Worm (Caenorhabditis elegans): Measurements from ENCODE around the gene H04D03.6.
"Not testable (repeated sequence)": the region's sequence is repeated elsewhere in the genome, so short reads cannot be mapped to it uniquely, and the experiment has no call there.

H04D03.6 gene

DNA sequence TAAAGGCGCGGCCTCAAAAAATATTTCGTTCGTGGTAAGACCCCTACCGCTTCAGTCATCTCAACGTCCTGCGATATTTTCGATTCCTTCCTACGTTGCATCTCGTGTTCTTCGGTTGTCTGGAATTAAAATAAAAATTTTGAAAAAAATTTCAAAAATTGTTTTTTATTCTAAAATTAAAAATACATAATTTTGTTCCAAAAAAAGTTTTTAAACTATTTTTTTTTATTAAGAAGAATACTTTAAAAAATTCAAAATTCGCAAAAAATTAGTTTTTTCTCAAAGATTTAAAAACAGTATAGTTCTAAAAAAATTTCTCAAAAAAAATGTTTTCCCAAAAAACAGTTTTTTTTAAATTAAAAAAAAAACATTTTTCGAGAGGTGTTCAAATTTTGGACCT, at the start of gene H04D03.6:
Gene H04D03.6, minus strand, starts transcription at position 101 of the 400 bp plus-strand sequence.
- TF ChIP-seq unc-62 (GFP tag; optimal IDR thresholded peaks at IDR 0.05) = not testable (repeated sequence)

DNA sequence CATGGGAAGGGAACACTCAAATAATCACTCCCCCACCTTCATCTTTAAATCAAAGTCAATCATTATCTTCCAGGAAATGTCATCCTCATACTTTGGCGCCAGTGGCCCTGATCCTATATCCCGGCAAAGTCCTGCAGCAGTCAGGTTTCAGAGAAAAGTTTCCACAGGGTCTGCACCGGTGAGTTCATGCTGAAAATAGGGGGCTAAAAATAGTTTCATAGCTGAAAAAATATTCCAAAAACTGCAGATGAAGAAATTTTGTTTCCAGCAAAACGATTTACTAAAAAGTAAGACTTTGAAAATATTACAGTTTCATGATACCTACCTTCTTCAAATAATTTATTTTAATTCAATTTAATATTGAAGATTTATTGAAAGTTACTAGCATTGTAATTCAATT, 49.4 kb upstream of the H04D03.6 start, which contains the start of gene ptr-25:
Gene ptr-25, plus strand, starts transcription at position 73 of the 400 bp plus-strand sequence.
- TF ChIP-seq unc-62 (GFP tag; optimal IDR thresholded peaks at IDR 0.05) = no peak

DNA sequence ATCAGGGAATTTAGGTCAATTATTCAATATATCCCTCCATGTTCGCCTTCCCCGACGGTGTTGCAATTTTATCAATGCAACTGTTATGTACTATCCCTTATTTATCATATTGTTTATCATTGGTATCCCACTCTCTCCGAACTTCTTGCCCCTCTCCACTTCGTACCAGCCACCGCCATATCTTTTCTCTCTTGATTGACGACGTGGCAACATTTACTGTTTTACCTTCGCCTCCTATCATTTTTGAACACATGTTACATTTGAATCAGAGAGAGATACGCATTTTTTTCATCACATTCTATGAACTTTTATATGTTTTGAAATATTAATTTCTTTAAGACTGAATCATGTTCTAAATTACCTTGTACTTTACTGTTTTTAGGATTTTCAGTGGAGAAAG, 47.8 kb upstream of the H04D03.6 start:
- TF ChIP-seq unc-62 (GFP tag; optimal IDR thresholded peaks at IDR 0.05) = no peak

DNA sequence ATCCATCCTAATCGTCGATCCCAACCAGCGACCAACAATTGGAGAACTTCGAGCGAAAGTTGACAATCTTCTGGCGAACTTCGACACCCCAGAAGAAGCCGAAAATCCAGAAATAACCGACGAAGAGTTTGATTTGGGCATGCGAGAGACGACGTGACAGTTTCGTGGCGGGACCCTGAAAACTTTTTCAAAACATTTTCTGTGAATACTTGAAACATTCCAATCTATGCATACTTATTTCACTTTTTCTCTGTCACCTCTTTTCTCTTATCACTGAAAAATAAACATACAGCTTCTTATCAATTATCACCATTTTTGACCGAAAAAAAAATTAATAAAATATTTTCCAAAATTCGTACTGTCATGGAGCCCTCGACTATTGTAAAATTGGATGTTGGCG, 43.3 kb upstream of the H04D03.6 start, which contains the start of gene D2045.8:
Gene D2045.8, plus strand, starts transcription at position 301 of the 400 bp plus-strand sequence.
- no peak for TF ChIP-seq unc-62 (GFP tag; optimal IDR thresholded peaks at IDR 0.05)

DNA sequence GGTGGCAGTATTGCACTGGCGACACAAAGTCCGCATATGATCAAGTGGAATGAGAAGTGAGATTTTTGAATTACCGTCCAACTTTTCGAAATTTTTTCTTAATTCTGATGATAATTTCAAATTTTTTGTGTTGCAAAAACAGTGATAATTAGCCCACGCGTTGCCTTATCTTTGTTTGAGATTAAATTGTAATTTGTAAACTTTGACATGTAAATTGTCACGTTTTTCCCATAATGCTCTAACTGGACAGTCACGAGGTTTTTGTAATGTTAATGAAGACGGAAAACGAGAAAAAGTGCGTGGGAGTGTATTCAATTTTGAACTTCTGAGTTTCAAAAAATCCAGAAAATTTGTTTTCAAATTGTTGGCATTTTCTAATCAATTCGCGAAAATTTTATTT, 42.8 kb upstream of the H04D03.6 start:
- TF ChIP-seq unc-62 (GFP tag; optimal IDR thresholded peaks at IDR 0.05) = no peak

DNA sequence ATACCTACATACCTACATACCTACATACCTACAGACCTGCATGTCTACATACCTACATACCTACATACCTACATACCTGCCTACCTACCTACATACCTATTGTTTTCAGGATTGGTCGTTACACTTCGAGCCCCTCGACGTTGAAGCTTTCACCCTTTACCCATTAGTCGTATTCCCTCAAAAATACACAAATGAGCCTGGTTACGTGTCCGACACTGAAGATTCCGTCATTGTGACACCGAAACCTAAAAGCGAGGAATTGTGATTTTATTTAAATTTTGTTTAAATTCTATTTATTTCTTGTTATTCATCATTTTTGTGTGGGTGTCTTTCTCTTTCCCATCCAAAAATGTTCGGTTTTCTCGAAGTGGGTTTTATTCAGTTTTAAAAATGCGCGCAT, 40.5 kb upstream of the H04D03.6 start, which contains the start of gene D2045.7:
Gene D2045.7, plus strand, starts transcription at position 301 of the 400 bp plus-strand sequence.
- TF ChIP-seq unc-62 (GFP tag; optimal IDR thresholded peaks at IDR 0.05) = no peak

DNA sequence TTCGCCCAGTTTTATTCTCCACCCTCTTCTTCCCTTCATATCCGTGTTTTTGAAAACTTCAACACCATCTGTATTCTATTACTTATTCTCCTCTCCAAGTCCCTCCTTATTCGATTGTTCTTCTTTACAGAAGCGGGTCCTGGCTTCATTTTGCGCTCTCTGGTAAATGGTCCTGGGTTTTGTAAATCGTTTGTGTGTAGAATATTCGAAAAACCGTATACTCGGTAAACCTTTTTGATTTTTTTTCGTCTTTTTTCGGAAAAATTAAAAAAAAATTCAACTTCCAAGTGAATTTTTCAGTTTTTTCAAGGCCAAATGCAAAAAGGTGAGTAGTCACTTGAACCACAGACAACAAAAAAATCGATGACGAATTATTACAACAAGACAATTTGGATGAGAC, 36.3 kb upstream of the H04D03.6 start, which contains the start of gene D2045.9:
Gene D2045.9, plus strand, starts transcription at position 301 of the 400 bp plus-strand sequence.
- TF ChIP-seq unc-62 (GFP tag; optimal IDR thresholded peaks at IDR 0.05) = no peak

DNA sequence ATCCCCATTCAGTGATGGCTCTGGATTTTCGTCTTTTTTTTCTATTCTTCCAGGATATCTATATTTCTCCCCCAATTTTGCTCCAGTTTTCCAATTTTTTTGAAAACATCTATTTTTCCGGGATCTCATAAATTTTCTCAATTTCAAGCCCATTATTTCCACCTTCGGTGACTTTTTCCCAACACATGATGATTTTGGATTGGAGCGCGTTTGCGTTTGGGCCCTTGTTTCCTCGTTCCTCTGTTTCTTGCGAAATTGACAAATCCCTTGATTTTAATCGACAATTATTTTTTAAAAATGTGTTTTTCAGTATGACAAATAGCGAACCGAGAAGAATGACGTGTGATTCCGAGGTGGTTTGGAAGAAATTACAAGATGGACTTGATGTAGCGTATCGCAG, 32.2 kb upstream of the H04D03.6 start, which contains the start of gene cul-1:
Gene cul-1, plus strand, starts transcription at position 311 of the 400 bp plus-strand sequence.
- no peak for TF ChIP-seq unc-62 (GFP tag; optimal IDR thresholded peaks at IDR 0.05)

DNA sequence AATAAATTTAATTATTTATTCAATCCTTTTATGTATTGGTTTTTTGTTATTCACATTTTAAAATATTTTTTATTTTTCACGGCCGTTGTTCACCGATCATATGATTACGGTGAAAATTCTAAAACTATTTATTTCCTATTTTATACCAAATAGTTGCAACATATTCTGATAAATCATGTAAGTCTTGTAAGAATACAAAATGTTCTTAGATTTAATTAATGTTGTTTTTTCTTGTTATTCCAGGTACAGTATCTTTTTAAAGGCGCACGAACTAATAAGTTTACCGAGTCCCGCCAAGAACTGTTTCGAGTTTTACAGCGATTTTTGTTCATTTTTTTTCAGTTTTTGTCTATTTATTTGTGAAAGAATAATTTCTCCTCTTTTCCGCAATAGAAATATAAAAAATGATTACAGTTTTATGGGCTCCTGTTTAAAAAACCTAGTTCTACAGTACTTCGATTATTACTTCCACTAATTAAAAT, 30.9 kb upstream of the H04D03.6 start, which contains the start of gene D2045.5:
Gene D2045.5, minus strand, starts transcription at position 51 of the 482 bp plus-strand sequence.
- TF ChIP-seq unc-62 (GFP tag; optimal IDR thresholded peaks at IDR 0.05) = no peak

DNA sequence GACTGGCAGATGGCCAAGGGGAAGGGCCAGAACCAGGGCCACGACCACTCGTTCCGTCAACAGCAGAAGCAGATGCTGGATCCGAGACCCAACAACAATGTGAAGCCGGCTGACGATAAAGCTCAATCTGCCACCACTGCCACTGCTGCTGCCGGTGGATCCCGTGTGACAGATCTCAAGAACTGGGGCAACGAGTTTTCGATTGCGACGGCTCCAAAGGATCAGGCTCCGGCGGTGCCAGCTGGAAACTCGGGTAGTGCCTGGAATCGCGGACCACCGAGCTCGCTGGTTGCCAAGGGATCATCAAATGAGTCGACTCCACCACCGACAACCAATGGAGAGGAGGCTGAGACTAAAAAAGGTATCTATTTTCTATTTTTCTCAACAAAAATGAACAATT, 25.8 kb upstream of the H04D03.6 start:
- TF ChIP-seq unc-62 (GFP tag; optimal IDR thresholded peaks at IDR 0.05) = no peak

DNA sequence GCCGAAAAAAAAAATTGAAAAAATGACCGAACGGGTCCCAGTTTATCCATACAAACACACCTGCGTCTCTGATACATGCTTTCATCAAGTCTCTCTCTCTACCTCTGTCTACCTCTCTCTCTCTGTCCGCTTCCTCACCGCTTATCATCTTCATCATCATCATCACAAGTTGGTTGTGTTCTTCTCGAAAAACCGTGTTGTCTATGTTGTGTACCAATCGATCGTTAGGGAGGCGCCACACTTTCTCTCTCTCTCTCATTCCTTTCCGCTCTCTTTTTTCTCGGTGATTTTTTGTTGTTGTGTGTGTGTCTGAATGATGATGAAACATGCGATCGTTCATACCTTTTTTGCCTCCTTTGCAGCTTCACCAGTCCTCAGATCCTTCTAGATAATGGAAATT, 25.0 kb upstream of the H04D03.6 start:
- no peak for TF ChIP-seq unc-62 (GFP tag; optimal IDR thresholded peaks at IDR 0.05)

DNA sequence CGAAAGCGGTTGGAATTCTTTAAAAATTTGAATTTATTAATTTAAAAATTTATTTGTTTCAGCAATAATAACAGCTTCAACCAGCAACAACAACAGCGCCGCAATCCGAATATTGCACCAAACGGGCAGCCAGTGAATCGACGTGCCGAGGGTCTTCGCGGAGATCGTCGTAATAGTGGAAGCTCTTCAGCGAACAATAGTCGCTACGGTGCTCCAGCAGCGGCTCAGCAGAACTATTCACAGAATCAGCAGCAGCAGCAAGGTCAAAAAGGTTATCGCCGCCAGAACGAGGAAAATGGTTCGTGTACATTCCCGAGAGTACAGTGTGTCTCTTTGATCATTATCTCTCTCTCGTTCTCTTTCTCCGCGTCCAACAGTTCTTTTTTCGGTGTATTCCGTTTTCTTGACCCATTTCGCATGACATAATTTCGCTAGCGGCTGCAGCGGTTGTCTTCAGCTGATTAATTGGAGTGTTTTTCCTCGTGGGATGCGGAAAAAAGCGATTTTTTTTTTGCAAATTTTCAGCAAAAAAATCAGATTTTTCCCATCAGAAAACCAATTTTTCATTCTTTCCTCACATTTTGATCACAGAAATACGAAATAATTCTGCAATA, 24.4 kb upstream of the H04D03.6 start:
- no peak for TF ChIP-seq unc-62 (GFP tag; optimal IDR thresholded peaks at IDR 0.05)

DNA sequence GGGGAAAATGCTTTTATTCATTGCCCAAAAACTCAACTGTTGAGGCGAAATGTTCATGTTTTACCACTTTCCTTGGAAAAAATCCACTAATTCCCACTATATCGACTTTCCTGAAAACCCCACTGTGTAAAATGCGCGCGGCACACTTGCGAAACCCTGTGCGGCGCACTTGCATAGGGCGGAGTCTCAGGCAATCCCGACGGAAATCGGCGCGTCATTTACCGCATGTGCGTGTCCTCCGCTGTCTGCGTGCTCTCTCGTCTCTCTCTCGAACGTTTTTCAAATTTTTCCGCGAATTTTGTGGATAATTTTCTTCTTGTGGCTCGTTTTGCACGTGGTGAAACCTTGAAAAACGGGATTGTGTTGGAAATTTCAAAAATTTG, 22.5 kb upstream of the H04D03.6 start, which contains the start of gene atx-2:
Gene atx-2, plus strand, starts transcription at position 226 of the 383 bp plus-strand sequence.
- no peak for TF ChIP-seq unc-62 (GFP tag; optimal IDR thresholded peaks at IDR 0.05)

DNA sequence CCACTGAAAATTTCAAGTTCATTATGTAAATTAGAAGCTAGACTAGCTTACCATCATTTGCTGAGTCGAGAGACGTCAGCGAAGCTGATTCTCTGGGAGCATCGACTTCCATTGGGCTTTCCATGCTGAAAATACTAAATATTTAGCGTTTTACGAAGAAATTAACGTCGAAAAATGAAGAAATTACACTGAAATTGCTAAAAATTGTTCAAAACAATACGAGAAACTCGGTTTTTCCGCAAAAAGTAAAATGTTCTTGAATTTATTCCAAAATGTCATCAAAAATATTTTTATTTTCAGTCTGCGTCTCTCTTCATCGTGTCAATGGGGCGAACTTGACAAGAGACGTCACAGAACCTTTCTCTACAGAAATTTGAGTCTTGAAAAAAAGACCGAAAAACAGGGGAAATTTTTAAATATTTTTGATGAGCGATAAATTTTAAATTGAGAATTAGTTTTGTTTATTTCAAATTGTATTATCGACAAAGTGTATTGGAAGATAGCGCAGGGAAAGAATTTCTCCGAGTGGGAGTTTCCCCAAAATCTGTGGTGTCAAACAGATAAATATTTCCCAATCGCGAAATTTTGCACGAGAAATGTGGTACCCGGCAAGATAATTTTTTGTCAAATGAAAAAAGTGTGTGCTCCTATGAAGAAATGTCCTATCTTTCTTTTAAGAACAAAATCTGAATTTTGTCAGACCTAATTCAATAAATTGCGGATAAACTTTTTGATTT, 21.9 kb upstream of the H04D03.6 start, which contains the start of gene ecps-1:
Gene ecps-1, minus strand, starts transcription at position 125 of the 737 bp plus-strand sequence.
- no peak for TF ChIP-seq unc-62 (GFP tag; optimal IDR thresholded peaks at IDR 0.05)

DNA sequence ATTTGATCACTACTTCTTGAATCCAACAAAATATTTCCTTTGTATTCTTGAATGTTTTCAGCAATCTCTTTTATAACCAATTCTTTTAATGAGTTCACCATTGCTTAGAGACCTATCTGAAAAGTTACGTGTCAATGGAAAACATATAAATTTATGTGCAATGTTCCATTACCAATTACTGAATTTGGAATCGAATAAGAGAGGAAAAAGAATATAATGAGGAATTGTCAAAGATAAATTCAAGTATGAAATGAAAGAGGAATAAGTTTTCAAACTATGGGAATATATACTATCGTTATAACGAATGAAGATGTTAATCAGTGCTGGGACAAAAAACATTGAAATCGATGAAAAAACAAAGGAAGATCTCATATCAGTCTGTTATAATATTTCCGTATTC, 12.3 kb upstream of the H04D03.6 start, which contains the start of gene H04D03.4:
Gene H04D03.4, minus strand, starts transcription at position 101 of the 400 bp plus-strand sequence.
- TF ChIP-seq unc-62 (GFP tag; optimal IDR thresholded peaks at IDR 0.05) = no peak

DNA sequence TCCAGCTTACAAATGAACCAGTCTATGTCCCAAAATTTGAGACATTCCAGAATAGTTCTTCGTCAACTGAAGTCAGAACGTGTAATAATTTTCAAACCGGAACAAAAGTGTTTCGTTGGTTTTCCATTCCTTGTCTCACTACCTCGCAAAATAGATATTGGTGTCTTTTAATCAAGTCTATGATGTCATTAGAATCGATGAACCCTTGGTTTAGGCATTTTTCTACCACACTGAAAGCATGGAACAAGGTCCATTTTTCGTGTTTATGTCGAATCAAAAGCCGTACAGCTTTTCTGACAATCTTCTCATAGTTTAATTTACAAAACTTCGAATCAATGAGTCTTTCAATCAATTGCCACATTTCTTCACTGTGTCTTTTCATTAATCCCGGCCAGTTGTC, 8.1 kb upstream of the H04D03.6 start, which contains the start of gene H04D03.7:
Gene H04D03.7, minus strand, starts transcription at position 101 of the 400 bp plus-strand sequence.
- no peak for TF ChIP-seq unc-62 (GFP tag; optimal IDR thresholded peaks at IDR 0.05)

All from whole organism, dauer.